Fruit fly (Drosophila melanogaster) whole organism, embryonic: ENCODE data around the gene heix.

Experiments
- ATbp ChIP-seq: fragments of 200-800 bp; sonication (Bioruptor generic); optimal IDR thresholded peaks from 2 replicates; lab custom pipeline; 2017; ENCODE audit warnings: missing biosample characterization, mild to moderate bottlenecking, missing genetic modification characterization, missing genetic modification reagents
- B-H1 ChIP-seq: fragments of 200-800 bp; sonication (Bioruptor generic); IDR thresholded peaks from 3 replicates; pipeline ENCODE4 v1.3.6; 2022; ENCODE audit warnings: missing biosample characterization, missing genetic modification characterization
- Bgb ChIP-seq: fragments of 200-800 bp; sonication (Bioruptor generic); IDR thresholded peaks from 2 replicates; pipeline ENCODE4 v1.3.6; 2022; ENCODE audit warnings: missing biosample characterization, missing genetic modification characterization; ENCODE audit not compliant: partially characterized antibody
- CG10267 ChIP-seq: fragments of 200-800 bp; sonication (Bioruptor generic); optimal IDR thresholded peaks from 2 replicates; lab custom pipeline; 2018; ENCODE audit warnings: missing biosample characterization, mild to moderate bottlenecking, missing genetic modification characterization, moderate library complexity
- CG10431 ChIP-seq: fragments of 200-800 bp; sonication (Bioruptor generic); optimal IDR thresholded peaks from 3 replicates; lab custom pipeline; 2018; ENCODE audit warnings: missing biosample characterization, mild to moderate bottlenecking, missing genetic modification characterization
- CG10654 ChIP-seq: fragments of 200-800 bp; sonication (Bioruptor generic); optimal IDR thresholded peaks from 2 replicates; lab custom pipeline; 2016; ENCODE audit warnings: missing biosample characterization, missing genetic modification characterization
- CG10979 ChIP-seq: fragments of 200-800 bp; sonication (Bioruptor generic); optimal IDR thresholded peaks from 2 replicates; lab custom pipeline; 2018; ENCODE audit warnings: missing biosample characterization, mild to moderate bottlenecking, missing genetic modification characterization, moderate library complexity
- CG12155 ChIP-seq: fragments of 200-800 bp; sonication (Bioruptor generic); optimal IDR thresholded peaks from 3 replicates; lab custom pipeline; 2016; ENCODE audit warnings: missing biosample characterization, missing genetic modification characterization
- CG13424 ChIP-seq: fragments of 200-800 bp; sonication (Bioruptor generic); optimal IDR thresholded peaks from 2 replicates; lab custom pipeline; 2019; ENCODE audit warnings: missing biosample characterization, mild to moderate bottlenecking, missing genetic modification characterization, moderate library complexity
- CG14014 ChIP-seq: fragments of 200-800 bp; sonication (Bioruptor generic); IDR thresholded peaks from 2 replicates; pipeline ENCODE4 v1.3.6; 2022; ENCODE audit warnings: missing biosample characterization, missing genetic modification characterization
- CG1647 ChIP-seq: fragments of 200-800 bp; sonication (Bioruptor generic); optimal IDR thresholded peaks from 3 replicates; lab custom pipeline; 2016; ENCODE audit warnings: missing biosample characterization, missing genetic modification characterization
- CG17359 ChIP-seq: fragments of 200-800 bp; sonication (Bioruptor generic); optimal IDR thresholded peaks from 3 replicates; lab custom pipeline; 2018; ENCODE audit warnings: missing biosample characterization, mild to moderate bottlenecking, missing genetic modification characterization, moderate library complexity
- CG17612 ChIP-seq: fragments of 200-800 bp; sonication (Bioruptor generic); IDR thresholded peaks from 2 replicates; pipeline ENCODE4 v1.3.6; 2022; ENCODE audit warnings: missing biosample characterization, missing genetic modification characterization
- CG2120 ChIP-seq: fragments of 200-800 bp; sonication (Bioruptor generic); optimal IDR thresholded peaks from 3 replicates; lab custom pipeline; 2016; ENCODE audit warnings: missing biosample characterization, missing genetic modification characterization
- CG2678 ChIP-seq: fragments of 200-800 bp; sonication (Bioruptor generic); optimal IDR thresholded peaks from 3 replicates; lab custom pipeline; 2019; ENCODE audit warnings: missing biosample characterization, mild to moderate bottlenecking, missing genetic modification characterization, moderate library complexity
- CG31388 ChIP-seq: fragments of 200-800 bp; sonication (Bioruptor generic); optimal IDR thresholded peaks from 2 replicates; lab custom pipeline; 2016; ENCODE audit warnings: missing biosample characterization, missing genetic modification characterization
- CG34376 ChIP-seq: fragments of 200-800 bp; sonication (Bioruptor generic); optimal IDR thresholded peaks from 2 replicates; lab custom pipeline; 2018; ENCODE audit warnings: missing biosample characterization, mild to moderate bottlenecking, missing genetic modification characterization
- CG34422 ChIP-seq: fragments of 200-800 bp; sonication (Bioruptor generic); IDR thresholded peaks from 3 replicates; pipeline ENCODE4 v1.3.6; 2022; ENCODE audit warnings: missing biosample characterization, missing genetic modification characterization
- CG3847 ChIP-seq: fragments of 200-800 bp; sonication (Bioruptor generic); IDR thresholded peaks from 2 replicates; pipeline ENCODE4 v1.3.6; 2022; ENCODE audit warnings: missing biosample characterization, missing genetic modification characterization
- CG5953 ChIP-seq: fragments of 200-800 bp; sonication (Bioruptor generic); IDR thresholded peaks from 2 replicates; pipeline ENCODE4 v1.3.6; 2022; ENCODE audit warnings: missing biosample characterization, missing genetic modification characterization
- CG6689 ChIP-seq: fragments of 200-800 bp; sonication (Bioruptor generic); IDR thresholded peaks from 2 replicates; pipeline ENCODE4 v1.3.6; 2022; ENCODE audit warnings: missing biosample characterization, missing genetic modification characterization
- CG6765 ChIP-seq: fragments of 200-800 bp; sonication (Bioruptor generic); optimal IDR thresholded peaks from 3 replicates; lab custom pipeline; 2017; ENCODE audit warnings: missing biosample characterization, mild to moderate bottlenecking, missing genetic modification characterization
- CG7271 ChIP-seq: fragments of 200-800 bp; sonication (Bioruptor generic); optimal IDR thresholded peaks from 2 replicates; lab custom pipeline; 2018; ENCODE audit warnings: missing biosample characterization, mild to moderate bottlenecking, missing genetic modification characterization, moderate library complexity
- CG7928 ChIP-seq: fragments of 200-800 bp; sonication (Bioruptor generic); optimal IDR thresholded peaks from 2 replicates; lab custom pipeline; 2017; ENCODE audit warnings: missing biosample characterization, mild to moderate bottlenecking, missing genetic modification characterization
- CG8924 ChIP-seq: fragments of 200-800 bp; optimal IDR thresholded peaks from 3 replicates; lab custom pipeline; 2019; ENCODE audit warnings: missing biosample characterization, mild to moderate bottlenecking, missing genetic modification characterization, moderate library complexity
- CG8944 ChIP-seq: fragments of 200-800 bp; sonication (Bioruptor generic); optimal IDR thresholded peaks from 3 replicates; lab custom pipeline; 2016; ENCODE audit warnings: missing biosample characterization, missing genetic modification characterization
- Dip2 ChIP-seq: fragments of 200-800 bp; sonication (Bioruptor generic); IDR thresholded peaks from 2 replicates; pipeline ENCODE4 v1.3.6; 2022; ENCODE audit warnings: missing biosample characterization, missing genetic modification characterization
- Dip3 ChIP-seq: fragments of 200-800 bp; sonication (Bioruptor generic); optimal IDR thresholded peaks from 3 replicates; lab custom pipeline; 2016; ENCODE audit warnings: missing biosample characterization, missing genetic modification characterization
- E2f1 ChIP-seq: fragments of 200-800 bp; sonication (Bioruptor generic); IDR thresholded peaks from 2 replicates; pipeline ENCODE4 v1.3.6; 2022; ENCODE audit warnings: missing biosample characterization, missing genetic modification characterization
- Hey ChIP-seq: fragments of 200-800 bp; sonication (Bioruptor generic); optimal IDR thresholded peaks from 3 replicates; lab custom pipeline; 2018; ENCODE audit warnings: missing biosample characterization, mild to moderate bottlenecking, missing genetic modification characterization
- NfI ChIP-seq: fragments of 200-800 bp; sonication (Bioruptor generic); optimal IDR thresholded peaks from 3 replicates; lab custom pipeline; 2018; ENCODE audit warnings: missing biosample characterization, mild to moderate bottlenecking, missing genetic modification characterization, moderate library complexity
- Oli ChIP-seq: fragments of 200-800 bp; sonication (Bioruptor generic); optimal IDR thresholded peaks from 2 replicates; lab custom pipeline; 2018; ENCODE audit warnings: missing biosample characterization, mild to moderate bottlenecking, missing genetic modification characterization, moderate library complexity
- Optix ChIP-seq: fragments of 200-800 bp; sonication (Bioruptor generic); IDR thresholded peaks from 3 replicates; pipeline ENCODE4 v1.3.6; 2022; ENCODE audit warnings: missing biosample characterization, missing genetic modification characterization
- Sox102F ChIP-seq: fragments of 200-800 bp; sonication (Bioruptor generic); optimal IDR thresholded peaks from 2 replicates; lab custom pipeline; 2018; ENCODE audit warnings: missing biosample characterization, mild to moderate bottlenecking, missing genetic modification characterization, moderate library complexity
- Xbp1 ChIP-seq: fragments of 200-800 bp; sonication (Bioruptor generic); optimal IDR thresholded peaks from 3 replicates; lab custom pipeline; 2016; ENCODE audit warnings: missing biosample characterization, mild to moderate bottlenecking, missing genetic modification characterization
- YL-1 ChIP-seq: fragments of 200-800 bp; sonication (Bioruptor generic); optimal IDR thresholded peaks from 3 replicates; lab custom pipeline; 2017; ENCODE audit warnings: missing biosample characterization, mild to moderate bottlenecking, missing genetic modification characterization
- aop ChIP-seq: fragments of 200-800 bp; sonication (Bioruptor generic); IDR thresholded peaks from 2 replicates; pipeline ENCODE4 v1.3.6; 2022; ENCODE audit warnings: missing biosample characterization, missing genetic modification characterization
- ap ChIP-seq: fragments of 200-800 bp; sonication (Bioruptor generic); IDR thresholded peaks from 2 replicates; pipeline ENCODE4 v1.3.6; 2022; ENCODE audit warnings: missing biosample characterization, missing genetic modification characterization
- btn ChIP-seq: fragments of 200-800 bp; sonication (Bioruptor generic); optimal IDR thresholded peaks from 2 replicates; lab custom pipeline; 2016; ENCODE audit warnings: missing biosample characterization, missing genetic modification characterization
- croc ChIP-seq: fragments of 200-800 bp; sonication (Bioruptor generic); conservative IDR thresholded peaks from 3 replicates; pipeline ENCODE4 v1.3.6; 2022; ENCODE audit warnings: missing biosample characterization, missing genetic modification characterization
- ewg ChIP-seq: fragments of 200-800 bp; sonication (Bioruptor generic); optimal IDR thresholded peaks from 3 replicates; lab custom pipeline; 2017; ENCODE audit warnings: mild to moderate bottlenecking, missing biosample characterization, missing genetic modification reagents, missing genetic modification characterization
- fd102C ChIP-seq: fragments of 200-800 bp; sonication (Bioruptor generic); optimal IDR thresholded peaks from 2 replicates; lab custom pipeline; 2018; ENCODE audit warnings: missing biosample characterization, mild to moderate bottlenecking, missing genetic modification characterization, moderate library complexity
- fru ChIP-seq: fragments of >200 bp; optimal IDR thresholded peaks from 2 replicates; lab custom pipeline; 2017
- ftz-f1 ChIP-seq: fragments of 200-800 bp; sonication (Bioruptor generic); optimal IDR thresholded peaks from 2 replicates; lab custom pipeline; 2016; ENCODE audit warnings: missing biosample characterization, missing genetic modification characterization
- luna ChIP-seq: fragments of 200-800 bp; sonication (Bioruptor generic); optimal IDR thresholded peaks from 2 replicates; lab custom pipeline; 2016; ENCODE audit warnings: missing biosample characterization, missing genetic modification characterization
- ranshi ChIP-seq: fragments of 200-800 bp; sonication (Bioruptor generic); IDR thresholded peaks from 2 replicates; pipeline ENCODE4 v1.3.6; 2022; ENCODE audit warnings: missing biosample characterization, missing genetic modification characterization
- sens-2 ChIP-seq: fragments of 200-800 bp; sonication (Bioruptor generic); IDR thresholded peaks from 2 replicates; pipeline ENCODE4 v1.3.6; 2022; ENCODE audit warnings: missing biosample characterization, missing genetic modification characterization
- seq ChIP-seq: fragments of 200-800 bp; sonication (Bioruptor generic); IDR thresholded peaks from 2 replicates; pipeline ENCODE4 v1.3.6; 2022; ENCODE audit warnings: missing biosample characterization, missing genetic modification characterization
- sisA ChIP-seq: fragments of 200-800 bp; sonication (Bioruptor generic); IDR thresholded peaks from 2 replicates; pipeline ENCODE4 v1.3.6; 2022; ENCODE audit warnings: missing biosample characterization, missing genetic modification characterization
- sug ChIP-seq: fragments of 200-800 bp; optimal IDR thresholded peaks from 2 replicates; lab custom pipeline; 2019; ENCODE audit warnings: missing biosample characterization, mild to moderate bottlenecking, missing genetic modification characterization, moderate library complexity
- toy ChIP-seq: fragments of 200-800 bp; sonication (Bioruptor generic); IDR thresholded peaks from 2 replicates; pipeline ENCODE4 v1.3.6; 2022; ENCODE audit warnings: missing biosample characterization, missing genetic modification characterization
- vnd ChIP-seq: fragments of 200-800 bp; sonication (Bioruptor generic); IDR thresholded peaks from 3 replicates; pipeline ENCODE4 v1.3.6; 2022; ENCODE audit warnings: missing biosample characterization, missing genetic modification characterization; ENCODE audit not compliant: partially characterized antibody
- zfh1 ChIP-seq: fragments of 200-800 bp; sonication (Bioruptor generic); IDR thresholded peaks from 3 replicates; pipeline ENCODE4 v1.3.6; 2022; ENCODE audit warnings: missing biosample characterization, missing genetic modification characterization

heix gene

DNA sequence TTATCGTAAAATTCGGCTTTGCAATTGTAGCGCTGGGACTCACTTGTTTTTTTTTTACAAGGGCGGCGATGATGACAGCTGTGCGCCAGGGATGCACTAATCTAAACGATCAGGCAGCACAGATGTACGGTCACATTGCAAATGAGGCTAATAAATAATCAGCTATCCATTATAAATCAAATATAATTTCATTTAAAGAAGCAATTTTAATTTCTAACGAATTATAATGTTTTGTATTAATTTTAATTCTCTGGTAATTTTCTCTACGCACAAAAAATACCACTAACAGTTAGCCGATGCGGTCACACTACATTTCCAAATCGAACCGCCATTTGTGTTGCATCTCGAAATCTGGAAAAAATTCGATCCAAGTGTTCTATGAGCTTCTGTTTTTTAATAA, 11.0 kb upstream of the heix start, which contains the start of the genes cni and fzy (continued):
- TF ChIP-seq NfI (GFP tag; lab: Kevin White, UChicago) (no peak), seq (no peak), Dip3 (no peak), CG10654 (peak; percentile 6), CG2120 (GFP tag; lab: Kevin White, UChicago) (peak; percentile 42), CG8944 (no peak), Bgb (GFP tag; lab: Robert Waterston, UW) (0 out of 2 replicates have a peak, but pooled peaks have one; percentile 16), CG12155 (GFP tag; lab: Kevin White, UChicago) (peak; percentile 37), ap (no peak), Sox102F (no peak), ATbp (GFP tag; lab: Kevin White, UChicago) (no peak), CG10267 (tag; lab: Kevin White, UChicago) (peak; percentile 72), CG34376 (peak; percentile 16), ftz-f1 (GFP tag; lab: Kevin White, UChicago) (peak; percentile 93), Oli (tag; lab: Kevin White, UChicago) (no peak), btn (no peak), CG31388 (GFP tag; lab: Kevin White, UChicago) (no peak), fd102C (GFP tag; lab: Kevin White, UChicago) (no peak), CG8924 (tag; lab: Kevin White, UChicago) (peak; percentile 35), B-H1 (no peak), sisA (GFP tag; lab: Robert Waterston, UW) (peak; percentile 39; the same call in 1 of the 2 replicates), CG7928 (peak; percentile 97), aop (GFP tag; lab: Robert Waterston, UW) (no peak), sens-2 (no peak), CG6765 (GFP tag; lab: Kevin White, UChicago) (no peak), CG2678 (tag; lab: Kevin White, UChicago) (peak; percentile 23), CG6689 (no peak), CG10431 (GFP tag; lab: Kevin White, UChicago) (no peak), CG13424 (peak; percentile 8), CG1647 (GFP tag; lab: Kevin White, UChicago) (no peak), CG10979 (tag; lab: Kevin White, UChicago) (no peak), CG14014 (GFP tag; lab: Robert Waterston, UW) (no peak), CG3847 (GFP tag; lab: Robert Waterston, UW) (peak; percentile 78), croc (no peak), CG17359 (peak; percentile 1), CG34422 (GFP tag; lab: Robert Waterston, UW) (no peak)

DNA sequence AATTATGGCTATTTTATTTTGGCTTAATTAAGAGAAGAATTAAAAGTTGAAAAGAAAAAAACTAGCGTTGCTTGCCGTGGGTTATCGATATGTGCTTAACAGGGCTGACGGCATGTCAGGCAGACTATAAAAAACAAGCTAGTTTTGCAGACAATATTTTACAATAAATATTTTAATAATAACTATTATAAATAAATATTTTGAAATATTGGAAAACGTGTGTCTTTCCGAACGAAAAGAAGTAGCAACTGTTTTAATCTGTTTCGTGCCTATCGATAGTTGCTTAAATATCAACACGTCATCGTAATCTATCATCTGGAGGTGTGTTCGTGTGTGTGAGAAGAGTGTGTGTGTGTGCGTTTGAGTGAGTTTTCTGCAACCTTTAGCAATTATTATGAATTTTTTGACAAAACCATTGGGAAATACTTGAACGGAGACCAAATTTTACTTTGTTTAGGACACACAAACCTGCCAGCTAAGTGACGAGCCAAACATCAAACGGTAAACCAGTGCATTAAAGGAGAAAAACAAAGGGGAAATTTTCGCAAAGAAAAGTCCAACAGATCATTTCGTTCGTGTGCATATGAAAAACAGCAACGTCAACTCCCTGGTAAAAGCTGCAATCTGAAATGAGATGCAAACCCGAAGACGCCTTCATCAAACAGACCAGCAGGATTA, 7.5 kb upstream of the heix start, which contains the start of the genes CG5861 and Syx5:
TSS of gene CG5861 (minus strand) at position 273 of the 678 bp plus-strand sequence.
TSS of gene Syx5 (plus strand) at position 321 of the 678 bp plus-strand sequence.
- TF ChIP-seq CG7271 (tag; lab: Kevin White, UChicago) (no peak), CG17612 (no peak), Optix (GFP tag; lab: Robert Waterston, UW) (no peak), ewg (GFP tag; lab: Kevin White, UChicago) (no peak), toy (no peak), Xbp1 (GFP tag; lab: Kevin White, UChicago) (peak; percentile 87), CG10654 (peak; percentile 44), CG5953 (GFP tag; lab: Robert Waterston, UW) (no peak), sug (tag; lab: Kevin White, UChicago) (peak; percentile 81), Dip2 (GFP tag; lab: Robert Waterston, UW) (no peak), ranshi (GFP tag; lab: Robert Waterston, UW) (peak; percentile 52; the same call in 1 of the 2 replicates), vnd (GFP tag; lab: Robert Waterston, UW) (peak; percentile 93), luna (GFP tag; lab: Kevin White, UChicago) (no peak), zfh1 (peak; percentile 67; the same call in 1 of the 3 replicates), YL-1 (GFP tag; lab: Kevin White, UChicago) (peak; percentile 95), fru (no peak), Hey (tag; lab: Kevin White, UChicago) (no peak), E2f1 (GFP tag; lab: Robert Waterston, UW) (no peak)
